Fruit fly (Drosophila melanogaster) Kc167 (cell line): ENCODE results near the gene CG14625.

ENCODE experiments used
- Myc ChIP-seq: fragments of >200 bp; optimal IDR thresholded peaks from 2 replicates; lab custom pipeline; 2017; ENCODE audit warnings: missing external identifiers
- Sin3A ChIP-seq: fragments of >200 bp; optimal IDR thresholded peaks from 2 replicates; lab custom pipeline; 2018; ENCODE audit warnings: missing external identifiers
- h ChIP-seq: fragments of >200 bp; optimal IDR thresholded peaks from 3 replicates; lab custom pipeline; 2018; ENCODE audit warnings: missing external identifiers
- insv ChIP-seq: fragments of >200 bp; optimal IDR thresholded peaks from 3 replicates; lab custom pipeline; 2018; ENCODE audit warnings: missing external identifiers
- psq ChIP-seq: fragments of >200 bp; optimal IDR thresholded peaks from 2 replicates; lab custom pipeline; 2017; ENCODE audit warnings: missing external identifiers
- ttk ChIP-seq: sonication (Bioruptor generic); optimal IDR thresholded peaks from 2 replicates; lab custom pipeline; 2017; ENCODE audit warnings: missing external identifiers

Gene CG14625

DNA sequence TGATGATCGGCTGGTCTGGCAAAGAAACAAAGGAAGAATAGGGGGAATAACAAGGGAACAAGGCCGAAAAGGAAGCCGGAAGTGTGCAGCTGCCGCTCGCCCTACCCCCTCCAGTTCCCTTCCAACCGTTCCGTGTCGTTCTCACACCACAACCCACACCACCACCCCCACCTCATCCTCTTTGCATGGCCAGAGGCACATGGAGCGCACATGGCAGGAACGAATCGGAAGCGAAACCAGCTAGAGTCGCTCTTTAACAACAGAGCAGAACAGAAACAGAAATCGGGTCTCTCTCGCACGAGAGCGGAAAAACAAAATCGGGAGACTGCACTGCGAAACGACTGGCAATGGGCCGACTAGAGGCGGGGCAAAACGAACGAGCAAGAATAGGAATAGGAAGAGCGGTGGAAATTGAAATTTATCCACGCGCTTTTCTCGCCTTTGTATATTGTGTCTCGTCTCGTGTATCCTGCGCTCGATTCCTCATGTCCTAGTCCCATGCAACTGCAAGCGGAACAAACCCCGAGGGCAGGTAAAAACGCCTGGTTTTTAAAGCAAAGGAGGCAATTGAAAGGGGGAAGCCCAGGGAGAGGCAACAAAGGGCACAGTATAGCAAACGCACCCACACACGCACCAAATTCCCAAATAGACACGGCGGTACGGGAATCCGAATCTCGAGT, 33.3 kb downstream of the CG14625 start:
- TF ChIP-seq insv (lab: Kevin White, UChicago) (no peak), h (lab: Kevin White, UChicago) (no peak), ttk (lab: Kevin White, UChicago) (no peak), psq (no peak), Myc (lab: Kevin White, UChicago) (no peak), Sin3A (lab: Kevin White, UChicago) (no peak)

DNA sequence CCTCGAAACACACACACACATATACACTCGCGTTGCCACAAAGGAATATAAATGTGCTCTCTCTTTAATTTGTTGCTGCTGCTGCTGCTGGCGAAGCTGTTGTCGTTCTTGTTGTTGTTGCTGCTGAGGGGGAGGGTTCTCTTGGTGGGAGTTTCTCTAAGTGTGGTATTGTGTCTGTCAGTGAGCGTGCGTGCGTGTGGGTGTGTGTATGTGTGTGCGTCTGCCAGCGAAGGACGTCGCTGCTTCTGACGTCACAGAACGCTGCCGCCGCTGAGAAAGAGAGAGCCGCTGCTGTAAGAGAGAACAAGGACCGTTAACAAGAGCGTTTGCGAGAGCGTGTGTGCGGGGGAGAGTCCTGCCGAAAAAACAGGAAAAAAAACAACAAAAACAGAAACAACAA, 34.6 kb downstream of the CG14625 start:
- TF ChIP-seq Sin3A (lab: Kevin White, UChicago) (no peak), Myc (lab: Kevin White, UChicago) (no peak), insv (lab: Kevin White, UChicago) (no peak), h (lab: Kevin White, UChicago) (no peak), psq (no peak), ttk (lab: Kevin White, UChicago) (no peak)

DNA sequence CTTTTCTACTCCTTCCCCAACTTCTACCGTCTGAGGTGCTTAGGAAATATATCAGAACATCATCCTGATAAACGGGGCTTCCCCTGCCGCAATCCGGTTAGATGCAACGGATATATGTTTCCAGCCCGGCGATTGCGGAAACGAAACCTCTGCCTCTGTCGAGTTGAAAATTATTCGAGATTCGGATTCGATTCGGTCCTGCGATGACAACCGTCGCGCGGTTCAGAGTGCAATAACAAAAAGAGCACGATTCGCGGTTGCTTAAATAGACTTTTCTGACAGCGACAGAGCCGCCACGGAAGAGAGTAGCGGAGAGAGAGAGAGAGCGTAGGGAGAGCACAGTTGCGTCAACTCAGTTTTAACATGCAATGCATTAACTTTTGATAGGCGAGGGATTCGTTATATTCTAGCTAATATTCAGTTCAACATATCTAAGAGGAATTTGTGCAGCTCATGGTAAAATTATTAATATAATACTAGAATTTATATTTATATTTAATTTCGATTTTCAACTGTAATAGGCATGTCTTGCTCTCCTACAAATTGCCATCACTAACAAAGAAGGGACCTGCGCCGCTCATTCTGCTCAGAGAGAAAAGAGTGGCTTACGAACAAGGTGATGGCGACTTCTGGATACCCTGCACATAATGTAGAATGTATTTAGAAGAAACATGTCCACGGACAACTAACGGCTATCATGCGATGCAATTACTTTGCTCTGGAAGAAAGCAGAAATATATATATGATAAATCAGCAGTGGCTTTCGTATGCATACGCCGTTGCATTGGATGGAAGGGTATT, 35.7 kb downstream of the CG14625 start:
- TF ChIP-seq insv (lab: Kevin White, UChicago) (no peak), ttk (lab: Kevin White, UChicago) (no peak), psq (no peak), Myc (lab: Kevin White, UChicago) (no peak), Sin3A (lab: Kevin White, UChicago) (no peak), h (lab: Kevin White, UChicago) (no peak)

dm6 chrX:1235618-1236006, 36.3 kb downstream of the CG14625 start:
- TF ChIP-seq insv (lab: Kevin White, UChicago), result no peak
- no peak for TF ChIP-seq ttk (lab: Kevin White, UChicago)
- TF ChIP-seq h (lab: Kevin White, UChicago), result no peak
- no peak for TF ChIP-seq psq
- TF ChIP-seq Sin3A (lab: Kevin White, UChicago), result no peak
- no peak for TF ChIP-seq Myc (lab: Kevin White, UChicago)

- TF ChIP-seq ttk (lab: Kevin White, UChicago), result no peak
- peak; percentile 24 for TF ChIP-seq psq
- no peak for TF ChIP-seq h (lab: Kevin White, UChicago)
These were observed 37.1 kb downstream of the CG14625 start, which contains the start of gene CG3638 for dm6 chrX:1236475-1236874. TSS of gene CG3638 (minus strand) at chrX:1236684.

DNA sequence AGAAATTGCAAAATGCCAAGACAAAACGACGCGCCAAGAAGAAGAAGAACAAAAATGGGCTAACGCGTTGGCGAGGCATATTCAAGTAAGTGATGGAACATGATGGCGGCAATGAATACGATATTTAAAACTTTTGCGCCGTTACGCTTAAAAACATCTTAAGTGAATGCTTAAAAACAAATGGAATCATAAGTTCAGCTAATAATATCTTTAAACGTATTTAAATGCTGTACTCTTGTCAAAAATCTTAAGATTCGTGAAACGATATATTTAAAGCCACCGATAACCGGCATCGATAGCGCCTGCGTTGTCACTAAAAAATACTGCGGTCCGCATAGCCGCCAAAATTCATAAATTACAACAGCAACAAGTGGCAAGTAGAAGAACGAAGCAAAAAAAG, 40.5 kb downstream of the CG14625 start, which contains the start of gene CG11403:
CG11403 (minus strand) TSS at position 53 of the 400 bp plus-strand sequence.
- TF ChIP-seq Myc (lab: Kevin White, UChicago), result no peak

dm6 chrX:1242049-1242448, 42.7 kb downstream of the CG14625 start:
- TF ChIP-seq h (lab: Kevin White, UChicago) (no peak), Sin3A (lab: Kevin White, UChicago) (no peak), insv (lab: Kevin White, UChicago) (no peak), psq (no peak), Myc (lab: Kevin White, UChicago) (no peak), ttk (lab: Kevin White, UChicago) (no peak)

DNA sequence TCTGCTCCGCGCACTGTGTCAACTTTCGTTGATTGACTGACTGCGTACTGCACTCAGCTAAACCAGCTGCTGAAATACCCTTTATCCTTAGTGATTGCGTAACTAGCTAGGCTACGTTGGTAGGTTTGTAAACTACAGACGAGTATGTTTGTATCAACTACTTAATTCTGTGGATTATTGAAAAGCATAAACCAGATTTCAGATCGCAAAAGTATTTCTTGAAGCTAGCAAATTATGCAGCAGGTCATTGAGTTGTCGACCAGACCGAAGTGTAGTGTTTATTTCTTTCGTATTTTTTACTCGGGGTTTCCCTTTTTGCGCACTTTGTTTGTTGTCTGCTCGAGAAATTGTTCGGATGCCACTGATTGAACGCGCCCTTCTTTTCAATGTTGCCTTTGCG, 49.4 kb downstream of the CG14625 start:
- TF ChIP-seq psq (no peak), insv (lab: Kevin White, UChicago) (no peak), h (lab: Kevin White, UChicago) (no peak), ttk (lab: Kevin White, UChicago) (no peak), Sin3A (lab: Kevin White, UChicago) (no peak), Myc (lab: Kevin White, UChicago) (no peak)

dm6 chrX:1249612-1250011, 50.3 kb downstream of the CG14625 start:
- TF ChIP-seq Sin3A (lab: Kevin White, UChicago) (no peak), Myc (lab: Kevin White, UChicago) (no peak), psq (no peak), h (lab: Kevin White, UChicago) (no peak), insv (lab: Kevin White, UChicago) (no peak), ttk (lab: Kevin White, UChicago) (no peak)

- no peak for TF ChIP-seq Myc (lab: Kevin White, UChicago)
- TF ChIP-seq Sin3A (lab: Kevin White, UChicago), result no peak
- TF ChIP-seq ttk (lab: Kevin White, UChicago), result no peak
- no peak for TF ChIP-seq h (lab: Kevin White, UChicago)
- no peak for TF ChIP-seq insv (lab: Kevin White, UChicago)
These were observed 50.8 kb downstream of the CG14625 start for dm6 chrX:1250104-1250503.
